Fruit fly (Drosophila melanogaster) whole organism, embryonic: ENCODE results near the gene TbCMF46.

Experiments
- Adf1 ChIP-seq: fragments of 200-800 bp; sonication (Bioruptor generic); IDR thresholded peaks from 2 replicates; pipeline ENCODE4 v1.3.6; 2022; ENCODE audit warnings: missing biosample characterization, missing genetic modification characterization
- BtbVII ChIP-seq: fragments of 200-800 bp; sonication (Bioruptor generic); optimal IDR thresholded peaks from 3 replicates; lab custom pipeline; 2017; ENCODE audit warnings: missing biosample characterization, mild to moderate bottlenecking, missing genetic modification characterization
- CG12071 ChIP-seq: fragments of 200-800 bp; sonication (Bioruptor generic); optimal IDR thresholded peaks from 3 replicates; lab custom pipeline; 2018; ENCODE audit warnings: missing biosample characterization, mild to moderate bottlenecking, missing genetic modification characterization
- CG12769 ChIP-seq: fragments of 200-800 bp; sonication (Bioruptor generic); optimal IDR thresholded peaks from 2 replicates; lab custom pipeline; 2019; ENCODE audit warnings: missing biosample characterization, mild to moderate bottlenecking, missing genetic modification characterization, moderate library complexity
- CG17186 ChIP-seq: fragments of 200-800 bp; sonication (Bioruptor generic); optimal IDR thresholded peaks from 3 replicates; lab custom pipeline; 2017; ENCODE audit warnings: missing biosample characterization, missing genetic modification reagents, missing genetic modification characterization
- CG17361 ChIP-seq: fragments of 200-800 bp; sonication (Bioruptor generic); IDR thresholded peaks from 3 replicates; pipeline ENCODE4 v1.3.6; 2022; ENCODE audit warnings: missing biosample characterization, missing genetic modification characterization
- CG18262 ChIP-seq: fragments of 200-800 bp; optimal IDR thresholded peaks from 3 replicates; lab custom pipeline; 2019; ENCODE audit warnings: missing biosample characterization, mild to moderate bottlenecking, missing genetic modification characterization, moderate library complexity
- CG2875 ChIP-seq: fragments of 200-800 bp; sonication (Bioruptor generic); optimal IDR thresholded peaks from 2 replicates; lab custom pipeline; 2017; ENCODE audit warnings: missing biosample characterization, mild to moderate bottlenecking, missing genetic modification characterization, missing genetic modification reagents
- CG2889 ChIP-seq: fragments of 200-800 bp; sonication (Bioruptor generic); IDR thresholded peaks from 3 replicates; pipeline ENCODE4 v1.3.6; 2022; ENCODE audit warnings: missing biosample characterization, missing genetic modification characterization
- CG30431 ChIP-seq: fragments of 200-800 bp; sonication (Bioruptor generic); optimal IDR thresholded peaks from 2 replicates; lab custom pipeline; 2017; ENCODE audit warnings: missing biosample characterization, missing genetic modification characterization
- CG31441 ChIP-seq: fragments of 200-800 bp; sonication (Bioruptor generic); IDR thresholded peaks from 2 replicates; pipeline ENCODE4 v1.3.6; 2022; ENCODE audit warnings: missing biosample characterization, missing genetic modification characterization
- CG6654 ChIP-seq: fragments of 200-800 bp; sonication (Bioruptor generic); optimal IDR thresholded peaks from 2 replicates; lab custom pipeline; 2017; ENCODE audit warnings: missing biosample characterization, mild to moderate bottlenecking, missing genetic modification characterization
- CG7357 ChIP-seq: fragments of 200-800 bp; sonication (Bioruptor generic); IDR thresholded peaks from 3 replicates; pipeline ENCODE4 v1.3.6; 2022; ENCODE audit warnings: missing biosample characterization, missing genetic modification characterization
- CG7745 ChIP-seq: fragments of 200-800 bp; sonication (Bioruptor generic); optimal IDR thresholded peaks from 2 replicates; lab custom pipeline; 2018; ENCODE audit warnings: missing biosample characterization, mild to moderate bottlenecking, missing genetic modification characterization, moderate library complexity
- CG8765 ChIP-seq: fragments of 200-800 bp; sonication (Bioruptor generic); IDR thresholded peaks from 2 replicates; pipeline ENCODE4 v1.3.6; 2022; ENCODE audit warnings: missing biosample characterization, missing genetic modification characterization
- CG9609 ChIP-seq: fragments of 200-800 bp; sonication (Bioruptor generic); optimal IDR thresholded peaks from 3 replicates; lab custom pipeline; 2016; ENCODE audit warnings: missing biosample characterization, missing genetic modification characterization
- CHES-1-like ChIP-seq: fragments of 200-800 bp; sonication (Bioruptor generic); optimal IDR thresholded peaks from 2 replicates; lab custom pipeline; 2016; ENCODE audit warnings: missing biosample characterization, missing genetic modification characterization
- D19B ChIP-seq: fragments of 200-800 bp; sonication (Bioruptor generic); optimal IDR thresholded peaks from 2 replicates; lab custom pipeline; 2017; ENCODE audit warnings: missing biosample characterization, mild to moderate bottlenecking, missing genetic modification characterization
- Dad ChIP-seq: fragments of 200-800 bp; sonication (Bioruptor generic); optimal IDR thresholded peaks from 3 replicates; lab custom pipeline; 2016; ENCODE audit warnings: missing biosample characterization, missing genetic modification characterization
- Dip2 ChIP-seq: fragments of 200-800 bp; sonication (Bioruptor generic); IDR thresholded peaks from 2 replicates; pipeline ENCODE4 v1.3.6; 2022; ENCODE audit warnings: missing biosample characterization, missing genetic modification characterization
- Drgx ChIP-seq: fragments of 200-800 bp; sonication (Bioruptor generic); IDR thresholded peaks from 2 replicates; pipeline ENCODE4 v1.3.6; 2022; ENCODE audit warnings: missing biosample characterization, missing genetic modification characterization
- ERR ChIP-seq: fragments of 200-800 bp; sonication (Bioruptor generic); optimal IDR thresholded peaks from 2 replicates; lab custom pipeline; 2016; ENCODE audit warnings: missing biosample characterization, missing genetic modification characterization
- Eip74EF ChIP-seq, 2 experiments: fragments of 200-800 bp in 1 of 2; fragments of >200 bp in 1 of 2; sonication (Bioruptor generic) in 1 of 2; optimal IDR thresholded peaks; 2 replicates each; lab custom pipeline; 2017 to 2019; ENCODE audit warnings: missing biosample characterization in 2 of 2, missing genetic modification characterization in 2 of 2, mild to moderate bottlenecking in 1 of 2, moderate library complexity in 1 of 2
- Fer2 ChIP-seq: fragments of 200-800 bp; sonication (Bioruptor generic); optimal IDR thresholded peaks from 2 replicates; lab custom pipeline; 2018; ENCODE audit warnings: missing biosample characterization, mild to moderate bottlenecking, missing genetic modification characterization, moderate library complexity
- Hand ChIP-seq: fragments of 200-800 bp; sonication (Bioruptor generic); optimal IDR thresholded peaks from 2 replicates; lab custom pipeline; 2017; ENCODE audit warnings: mild to moderate bottlenecking, missing biosample characterization, missing genetic modification reagents, missing genetic modification characterization
- Hmr ChIP-seq: fragments of 200-800 bp; sonication (Bioruptor generic); optimal IDR thresholded peaks from 3 replicates; lab custom pipeline; 2017; ENCODE audit warnings: mild to moderate bottlenecking, missing biosample characterization, missing genetic modification reagents, missing genetic modification characterization
- Lhr ChIP-seq: fragments of 200-800 bp; sonication (Bioruptor generic); optimal IDR thresholded peaks from 3 replicates; lab custom pipeline; 2017; ENCODE audit warnings: mild to moderate bottlenecking, missing biosample characterization, missing genetic modification reagents, missing genetic modification characterization
- Mad ChIP-seq: fragments of 200-800 bp; sonication (Bioruptor generic); optimal IDR thresholded peaks from 2 replicates; lab custom pipeline; 2016; ENCODE audit warnings: missing biosample characterization, missing genetic modification characterization
- Poxn ChIP-seq: fragments of 200-800 bp; sonication (Bioruptor generic); IDR thresholded peaks from 2 replicates; pipeline ENCODE4 v1.3.6; 2022; ENCODE audit warnings: missing biosample characterization, missing genetic modification characterization
- Scr ChIP-seq: fragments of 200-800 bp; sonication (Bioruptor generic); IDR thresholded peaks from 2 replicates; pipeline ENCODE4 v1.3.6; 2022; ENCODE audit warnings: missing biosample characterization, missing genetic modification characterization; ENCODE audit not compliant: partially characterized antibody
- Side ChIP-seq: fragments of 200-800 bp; sonication (Bioruptor generic); optimal IDR thresholded peaks from 2 replicates; lab custom pipeline; 2016; ENCODE audit warnings: missing biosample characterization, missing genetic modification characterization
- Xbp1 ChIP-seq: fragments of 200-800 bp; sonication (Bioruptor generic); optimal IDR thresholded peaks from 3 replicates; lab custom pipeline; 2016; ENCODE audit warnings: missing biosample characterization, mild to moderate bottlenecking, missing genetic modification characterization
- abd-A ChIP-seq: fragments of 200-800 bp; sonication (Bioruptor generic); optimal IDR thresholded peaks from 3 replicates; lab custom pipeline; 2019; ENCODE audit warnings: missing biosample characterization, mild to moderate bottlenecking, missing genetic modification characterization, moderate library complexity
- ase ChIP-seq: fragments of 200-800 bp; sonication (Bioruptor generic); IDR thresholded peaks from 3 replicates; pipeline ENCODE4 v1.3.6; 2022; ENCODE audit warnings: missing biosample characterization, missing genetic modification characterization
- cas ChIP-seq: fragments of 200-800 bp; sonication (Bioruptor generic); IDR thresholded peaks from 2 replicates; pipeline ENCODE4 v1.3.6; 2022; ENCODE audit warnings: missing biosample characterization, missing genetic modification characterization
- croc ChIP-seq: fragments of 200-800 bp; sonication (Bioruptor generic); conservative IDR thresholded peaks from 3 replicates; pipeline ENCODE4 v1.3.6; 2022; ENCODE audit warnings: missing biosample characterization, missing genetic modification characterization
- da ChIP-seq: fragments of 200-800 bp; sonication (Bioruptor generic); optimal IDR thresholded peaks from 2 replicates; lab custom pipeline; 2016; ENCODE audit warnings: missing biosample characterization, missing genetic modification characterization
- dimm ChIP-seq: fragments of 200-800 bp; sonication (Bioruptor generic); IDR thresholded peaks from 2 replicates; pipeline ENCODE4 v1.3.6; 2022; ENCODE audit warnings: missing biosample characterization, missing genetic modification characterization
- fd96Cb ChIP-seq: fragments of 200-800 bp; sonication (Bioruptor generic); optimal IDR thresholded peaks from 2 replicates; lab custom pipeline; 2018; ENCODE audit warnings: missing biosample characterization, mild to moderate bottlenecking, missing genetic modification characterization, moderate library complexity
- grau ChIP-seq: fragments of 200-800 bp; optimal IDR thresholded peaks from 3 replicates; lab custom pipeline; 2019; ENCODE audit warnings: missing biosample characterization, mild to moderate bottlenecking, missing genetic modification characterization, moderate library complexity
- gro ChIP-seq: fragments of 200-800 bp; sonication (Bioruptor generic); optimal IDR thresholded peaks from 2 replicates; lab custom pipeline; 2016; ENCODE audit warnings: missing biosample characterization, missing genetic modification characterization
- h ChIP-seq: fragments of >200 bp; optimal IDR thresholded peaks from 2 replicates; lab custom pipeline; 2017
- klu ChIP-seq: fragments of 200-800 bp; sonication (Bioruptor generic); IDR thresholded peaks from 2 replicates; pipeline ENCODE4 v1.3.6; 2022; ENCODE audit warnings: missing biosample characterization, missing genetic modification characterization
- nmo ChIP-seq: fragments of 200-800 bp; sonication (Bioruptor generic); optimal IDR thresholded peaks from 2 replicates; lab custom pipeline; 2018; ENCODE audit warnings: missing biosample characterization, mild to moderate bottlenecking, missing genetic modification characterization, moderate library complexity
- psq ChIP-seq: fragments of 200-800 bp; sonication (Bioruptor generic); optimal IDR thresholded peaks from 2 replicates; lab custom pipeline; 2017; ENCODE audit warnings: missing biosample characterization, missing genetic modification characterization
- pzg ChIP-seq: fragments of 200-800 bp; sonication (Bioruptor generic); optimal IDR thresholded peaks from 3 replicates; lab custom pipeline; 2018; ENCODE audit warnings: missing biosample characterization, mild to moderate bottlenecking, missing genetic modification characterization, moderate library complexity
- salm ChIP-seq: fragments of 200-800 bp; sonication (Bioruptor generic); optimal IDR thresholded peaks from 2 replicates; lab custom pipeline; 2018; ENCODE audit warnings: missing biosample characterization, mild to moderate bottlenecking, missing genetic modification characterization
- tgo ChIP-seq: fragments of 200-800 bp; sonication (Bioruptor generic); IDR thresholded peaks from 3 replicates; pipeline ENCODE4 v1.3.6; 2022; ENCODE audit warnings: missing biosample characterization, missing genetic modification characterization
- wek ChIP-seq: fragments of 200-800 bp; sonication (Bioruptor generic); optimal IDR thresholded peaks from 3 replicates; lab custom pipeline; 2018; ENCODE audit warnings: missing biosample characterization, mild to moderate bottlenecking, missing genetic modification characterization, moderate library complexity
- zen2 ChIP-seq: fragments of 200-800 bp; sonication (Bioruptor generic); IDR thresholded peaks from 3 replicates; pipeline ENCODE4 v1.3.6; 2022; ENCODE audit warnings: missing biosample characterization, missing genetic modification characterization; ENCODE audit not compliant: partially characterized antibody
- zf30C ChIP-seq: fragments of 200-800 bp; sonication (Bioruptor generic); optimal IDR thresholded peaks from 3 replicates; lab custom pipeline; 2018; ENCODE audit warnings: missing biosample characterization, mild to moderate bottlenecking, missing genetic modification characterization

Gene TbCMF46

DNA sequence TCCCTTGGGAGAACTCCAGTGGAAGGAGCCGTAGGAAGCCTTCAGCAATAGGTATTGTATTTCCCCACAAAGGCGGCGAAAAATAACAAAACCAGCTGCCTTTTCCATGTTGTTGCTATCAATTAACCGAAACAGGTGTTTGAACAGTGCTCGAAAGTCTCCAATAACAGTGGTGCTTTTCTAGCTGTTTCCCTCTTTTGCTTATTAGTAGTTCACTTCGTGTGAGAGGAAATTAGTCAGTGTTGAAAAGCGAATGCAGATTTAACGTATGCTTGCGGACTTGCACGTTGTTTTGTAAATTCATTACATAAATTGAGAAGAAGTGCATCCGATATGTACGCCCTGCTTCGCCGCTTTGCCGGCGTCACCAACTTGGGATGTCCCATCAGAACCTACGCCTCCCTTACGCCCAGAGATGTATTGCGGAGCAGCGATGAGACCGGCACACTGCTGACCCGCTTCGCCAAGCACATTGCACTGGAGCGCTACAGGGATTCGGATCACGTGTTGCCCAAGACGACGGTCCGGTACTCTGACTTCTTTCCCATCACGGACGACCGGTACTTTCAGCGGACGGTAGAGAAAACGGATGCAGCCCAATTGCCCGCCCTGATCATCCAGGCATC is 14.1 kb upstream of the TbCMF46 start, which contains the start of the genes Datp and CG4619 (continued):
- TF ChIP-seq CG8765 (no peak), abd-A (tag; lab: Kevin White, UChicago) (no peak), CG7745 (tag; lab: Kevin White, UChicago) (no peak), Hand (GFP tag; lab: Kevin White, UChicago) (no peak), CG2875 (GFP tag; lab: Kevin White, UChicago) (no peak), CG7357 (GFP tag; lab: Robert Waterston, UW) (no peak), zen2 (no peak), cas (GFP tag; lab: Robert Waterston, UW) (peak; percentile 54; the same call in 1 of the 2 replicates), CG17186 (peak; percentile 40), CG9609 (GFP tag; lab: Kevin White, UChicago) (peak; percentile 51), pzg (GFP tag; lab: Kevin White, UChicago) (peak; percentile 79), psq (GFP tag; lab: Kevin White, UChicago) (no peak), Lhr (GFP tag; lab: Kevin White, UChicago) (no peak), Eip74EF (GFP tag; optimal IDR thresholded peaks at IDR 0.05; lab: Kevin White, UChicago) (no peak), klu (GFP tag; lab: Robert Waterston, UW) (no peak), fd96Cb (tag; lab: Kevin White, UChicago) (no peak), CG6654 (GFP tag; lab: Kevin White, UChicago) (no peak), da (GFP tag; lab: Kevin White, UChicago) (peak; percentile 49), zf30C (GFP tag; lab: Kevin White, UChicago) (peak; percentile 19), CG12071 (no peak), tgo (GFP tag; lab: Robert Waterston, UW) (no peak), CG30431 (GFP tag; lab: Kevin White, UChicago) (no peak), BtbVII (GFP tag; lab: Kevin White, UChicago) (no peak), ERR (GFP tag; lab: Kevin White, UChicago) (no peak), CG2889 (0 out of 3 replicates have a peak, but pooled peaks have one; percentile 6), D19B (GFP tag; lab: Kevin White, UChicago) (no peak), ase (GFP tag; lab: Robert Waterston, UW) (no peak), CG17361 (GFP tag; lab: Robert Waterston, UW) (no peak), Drgx (GFP tag; lab: Robert Waterston, UW) (peak; percentile 36; the same call in 1 of the 2 replicates), Dip2 (GFP tag; lab: Robert Waterston, UW) (no peak), salm (tag; lab: Kevin White, UChicago) (no peak), nmo (GFP tag; lab: Kevin White, UChicago) (peak; percentile 20), Mad (peak; percentile 14), croc (GFP tag; lab: Robert Waterston, UW) (peak; percentile 24; the same call in 1 of the 3 replicates), Adf1 (no peak), CHES-1-like (GFP tag; lab: Kevin White, UChicago) (peak; percentile 29), Hmr (GFP tag; lab: Kevin White, UChicago) (no peak), h (lab: Kevin White, UChicago) (no peak), CG12769 (tag; lab: Kevin White, UChicago) (no peak), Dad (GFP tag; lab: Kevin White, UChicago) (peak; percentile 50), Poxn (no peak), gro (GFP tag; lab: Kevin White, UChicago) (peak; percentile 24), wek (GFP tag; lab: Kevin White, UChicago) (no peak), Xbp1 (GFP tag; lab: Kevin White, UChicago) (peak; percentile 61), Fer2 (tag; lab: Kevin White, UChicago) (no peak), CG18262 (tag; lab: Kevin White, UChicago) (no peak), grau (tag; lab: Kevin White, UChicago) (no peak), Scr (GFP tag; lab: Robert Waterston, UW) (no peak), CG31441 (GFP tag; lab: Robert Waterston, UW) (no peak), Side (GFP tag; lab: Kevin White, UChicago) (peak; percentile 27), dimm (GFP tag; lab: Robert Waterston, UW) (no peak)
